Worm (Caenorhabditis elegans) whole organism, midembryonic: Measurements from ENCODE around the gene srz-11.

ENCODE experiments used
- T22C8.4 ChIP-seq: fragments of 200-800 bp; sonication (Bioruptor generic); IDR thresholded peaks from 2 replicates; pipeline ENCODE4 v1.3.6; 2022; ENCODE audit warnings: missing genetic modification characterization, missing compliant biosample characterization
- cog-1 ChIP-seq: sonication (generic microtip); optimal IDR thresholded peaks from 2 replicates; lab custom pipeline; 2016; ENCODE audit warnings: missing genetic modification characterization, missing compliant biosample characterization
- flt-1 ChIP-seq: fragments of 200-800 bp; sonication (Bioruptor generic); IDR thresholded peaks from 2 replicates; pipeline ENCODE4 v1.3.6; 2022; ENCODE audit warnings: missing genetic modification characterization, missing compliant biosample characterization
- med-1 ChIP-seq: sonication (generic microtip); optimal IDR thresholded peaks from 2 replicates; lab custom pipeline; 2017; ENCODE audit warnings: missing genetic modification characterization, mild to moderate bottlenecking, missing compliant biosample characterization, antibody characterized with exemption, missing genetic modification reagents; ENCODE audit not compliant: insufficient read depth
- ztf-23 ChIP-seq: fragments of 200-800 bp; sonication (Bioruptor generic); IDR thresholded peaks from 2 replicates; pipeline ENCODE4 v1.3.6; 2022; ENCODE audit warnings: missing genetic modification reagents, missing genetic modification characterization, missing compliant biosample characterization
- ztf-29 ChIP-seq: fragments of 200-800 bp; sonication (Bioruptor generic); IDR thresholded peaks from 2 replicates; pipeline ENCODE4 v1.3.6; 2022; ENCODE audit warnings: missing genetic modification reagents, missing genetic modification characterization, missing compliant biosample characterization

- no peak for TF ChIP-seq ztf-23
- TF ChIP-seq ztf-29 (GFP tag; lab: Robert Waterston, UW): no peak
- no peak for TF ChIP-seq flt-1
- no peak for TF ChIP-seq med-1 (GFP tag; lab: Kevin White, UChicago)
- TF ChIP-seq cog-1 (tag; lab: Kevin White, UChicago): no peak
- TF ChIP-seq T22C8.4: no peak
Observed at ce11 chrV:15113992-15114391, 48.9 kb upstream of the srz-11 start, which contains the start of gene T01G5.6.
